Fruit fly (Drosophila melanogaster): ENCODE results near the gene CG5217.

The CG5217 gene

dm6 chr3R:19274028-19274427 is 26.1 kb upstream of the CG5217 start (continued):
- peak; percentile 69 for TF ChIP-seq Blimp-1 (GFP tag; optimal IDR thresholded peaks at IDR 0.05)
- TF ChIP-seq HHEX (GFP tag; optimal IDR thresholded peaks at IDR 0.05), result no peak
- TF ChIP-seq Neu2 (GFP tag; optimal IDR thresholded peaks at IDR 0.05; ENCODE audit: borderline replicate concordance), result no peak
- TF ChIP-seq CG33557 (GFP tag; optimal IDR thresholded peaks at IDR 0.05), result peak; percentile 42
- TF ChIP-seq Sox102F (GFP tag; optimal IDR thresholded peaks at IDR 0.05), result peak; percentile 40
- no peak for TF ChIP-seq insv (GFP tag; optimal IDR thresholded peaks at IDR 0.05)
- TF ChIP-seq Dp (GFP tag; optimal IDR thresholded peaks at IDR 0.05), result no peak
- no peak for TF ChIP-seq C15 (GFP tag; IDR thresholded peaks at IDR 0.05)
- TF ChIP-seq CG12219 (GFP tag; optimal IDR thresholded peaks at IDR 0.05), result no peak
- no peak for TF ChIP-seq Dfd (GFP tag; optimal IDR thresholded peaks at IDR 0.05)
- no peak for TF ChIP-seq en (GFP tag; optimal IDR thresholded peaks at IDR 0.05)
- TF ChIP-seq CG8924 (tag; optimal IDR thresholded peaks at IDR 0.05), result peak; percentile 2
- TF ChIP-seq Side (GFP tag; optimal IDR thresholded peaks at IDR 0.05), result no peak
- no peak for TF ChIP-seq sqz (GFP tag; optimal IDR thresholded peaks at IDR 0.05)
- TF ChIP-seq CG15073 (GFP tag; optimal IDR thresholded peaks at IDR 0.05), result no peak
- peak; percentile 23 for TF ChIP-seq dmrt99B (tag; optimal IDR thresholded peaks at IDR 0.05)
- TF ChIP-seq CG14710 (tag; optimal IDR thresholded peaks at IDR 0.05), result peak; percentile 40
- no peak for TF ChIP-seq twi (tag; optimal IDR thresholded peaks at IDR 0.05)
- TF ChIP-seq sens (GFP tag), result peak; percentile 77
- no peak for TF ChIP-seq CG34376 (GFP tag; optimal IDR thresholded peaks at IDR 0.05)
- TF ChIP-seq CG7372 (GFP tag; IDR thresholded peaks at IDR 0.05), result no peak
- no peak for TF ChIP-seq amos (GFP tag; IDR thresholded peaks at IDR 0.05; ENCODE audit: partially characterized antibody)
- no peak for TF ChIP-seq ham (GFP tag; IDR thresholded peaks at IDR 0.05)
- peak; percentile 29 for TF ChIP-seq CG12391 (tag; optimal IDR thresholded peaks at IDR 0.05)
- 0 out of 2 replicates have a peak, but pooled peaks have one; percentile 16 for TF ChIP-seq CG32767 (GFP tag; IDR thresholded peaks at IDR 0.05)
- peak; percentile 28 for TF ChIP-seq Sox100B (GFP tag; optimal IDR thresholded peaks at IDR 0.05)
- peak; percentile 10 for TF ChIP-seq CG13775 (GFP tag; optimal IDR thresholded peaks at IDR 0.05)
- peak; percentile 37 for TF ChIP-seq CG7839 (tag; optimal IDR thresholded peaks at IDR 0.05)
- TF ChIP-seq onecut (GFP tag; IDR thresholded peaks at IDR 0.05), result no peak
- TF ChIP-seq CG10979 (tag; optimal IDR thresholded peaks at IDR 0.05), result peak; percentile 59
- no peak for TF ChIP-seq emc (GFP tag; optimal IDR thresholded peaks at IDR 0.05)
- no peak for TF ChIP-seq Hand (GFP tag; optimal IDR thresholded peaks at IDR 0.05)
- no peak for TF ChIP-seq CTCF (GFP tag; optimal IDR thresholded peaks at IDR 0.05)
- peak in 1 of 3 experiments; percentile 72 for TF ChIP-seq lola (GFP tag; optimal IDR thresholded peaks at IDR 0.05)
- TF ChIP-seq CG2712 (tag; optimal IDR thresholded peaks at IDR 0.05), result peak; percentile 60
- no peak for TF ChIP-seq stwl (tag; optimal IDR thresholded peaks at IDR 0.05)
- TF ChIP-seq CG17568 (GFP tag; optimal IDR thresholded peaks at IDR 0.05), result no peak
- TF ChIP-seq Bdp1 (GFP tag; optimal IDR thresholded peaks at IDR 0.05), result no peak
- 0 out of 2 replicates have a peak, but pooled peaks have one; percentile 15 for TF ChIP-seq wor (GFP tag; IDR thresholded peaks at IDR 0.05)
- TF ChIP-seq eve (GFP tag; optimal IDR thresholded peaks at IDR 0.05), result peak in 1 of 2 experiments; percentile 44
- TF ChIP-seq bsh (GFP tag; optimal IDR thresholded peaks at IDR 0.05), result peak; percentile 56 to 59
- peak; percentile 27 for TF ChIP-seq CG2202 (tag; optimal IDR thresholded peaks at IDR 0.05)
- no peak for TF ChIP-seq Awh (GFP tag; IDR thresholded peaks at IDR 0.05)
- no peak for TF ChIP-seq pzg (GFP tag; optimal IDR thresholded peaks at IDR 0.05)
- no peak for TF ChIP-seq maf-S (GFP tag; optimal IDR thresholded peaks at IDR 0.05)
- TF ChIP-seq da (GFP tag; optimal IDR thresholded peaks at IDR 0.05), result no peak
- TF ChIP-seq mld (GFP tag; IDR thresholded peaks at IDR 0.05; ENCODE audit: partially characterized antibody), result no peak
- no peak for TF ChIP-seq CG31365 (tag; optimal IDR thresholded peaks at IDR 0.05)
- TF ChIP-seq pfk (GFP tag; optimal IDR thresholded peaks at IDR 0.05), result no peak
- TF ChIP-seq kay (GFP tag; optimal IDR thresholded peaks at IDR 0.05), result no peak
- TF ChIP-seq Hr39 (optimal IDR thresholded peaks at IDR 0.05), result no peak

Measured in whole organism, embryonic.